Fruit fly (Drosophila melanogaster): ENCODE results near the gene Smyd3.

Gene Smyd3

dm6 chrX:2593753-2594096, 15.0 kb downstream of the Smyd3 start (continued):
- peak; percentile 18 for TF ChIP-seq CG9797 (GFP tag; optimal IDR thresholded peaks at IDR 0.05)
- TF ChIP-seq E2f2 (GFP tag; IDR thresholded peaks at IDR 0.05) = peak; percentile 67
- TF ChIP-seq cato (GFP tag; optimal IDR thresholded peaks at IDR 0.05; ENCODE audit: borderline replicate concordance) = peak; percentile 75
- TF ChIP-seq corto (GFP tag; optimal IDR thresholded peaks at IDR 0.05) = peak; percentile 90
- TF ChIP-seq nerfin-2 (GFP tag; IDR thresholded peaks at IDR 0.05; ENCODE audit: partially characterized antibody) = no peak
- TF ChIP-seq Meics (GFP tag; optimal IDR thresholded peaks at IDR 0.05) = peak; percentile 95
- TF ChIP-seq br (optimal IDR thresholded peaks at IDR 0.05) = no peak
- TF ChIP-seq pho (GFP tag; optimal IDR thresholded peaks at IDR 0.05) = peak; percentile 90
- peak; percentile 99 for TF ChIP-seq CG12769 (tag; optimal IDR thresholded peaks at IDR 0.05)
- TF ChIP-seq CG14860 (GFP tag; IDR thresholded peaks at IDR 0.05; ENCODE audit: partially characterized antibody) = no peak
- TF ChIP-seq fd96Cb (tag; optimal IDR thresholded peaks at IDR 0.05) = peak; percentile 85
- TF ChIP-seq sens-2 (GFP tag; IDR thresholded peaks at IDR 0.05) = peak; percentile 87
- TF ChIP-seq CG6254 (GFP tag; optimal IDR thresholded peaks at IDR 0.05) = peak; percentile 51
- peak; percentile 64 for TF ChIP-seq kah (GFP tag; optimal IDR thresholded peaks at IDR 0.05)
- TF ChIP-seq jing (GFP tag; optimal IDR thresholded peaks at IDR 0.05) = peak; percentile 83
- TF ChIP-seq tup (GFP tag; optimal IDR thresholded peaks at IDR 0.05) = peak; percentile 74
- TF ChIP-seq CG12942 (GFP tag; optimal IDR thresholded peaks at IDR 0.05) = peak; percentile 88
- TF ChIP-seq CG3281 (GFP tag; optimal IDR thresholded peaks at IDR 0.05) = peak; percentile 92
- peak; percentile 92 for TF ChIP-seq Drgx (GFP tag; IDR thresholded peaks at IDR 0.05)
- TF ChIP-seq Fer1 (GFP tag; optimal IDR thresholded peaks at IDR 0.05) = peak; percentile 95
- TF ChIP-seq Lhr (GFP tag; optimal IDR thresholded peaks at IDR 0.05) = no peak
- TF ChIP-seq rib (GFP tag; IDR thresholded peaks at IDR 0.05) = peak; percentile 97
- TF ChIP-seq dmrt99B (tag; optimal IDR thresholded peaks at IDR 0.05) = peak; percentile 92
- peak; percentile 66 for TF ChIP-seq gt (GFP tag; IDR thresholded peaks at IDR 0.05)
- TF ChIP-seq CoRest (tag; optimal IDR thresholded peaks at IDR 0.05) = peak; percentile 87
- TF ChIP-seq CG17829 (tag; optimal IDR thresholded peaks at IDR 0.05) = peak; percentile 82
- TF ChIP-seq CG4707 (GFP tag; optimal IDR thresholded peaks at IDR 0.05) = peak; percentile 64
- TF ChIP-seq slp2 (GFP tag; optimal IDR thresholded peaks at IDR 0.05) = peak; percentile 85
- peak; percentile 86 to 87 for TF ChIP-seq chif (GFP tag; optimal IDR thresholded peaks at IDR 0.05)
- peak; percentile 94 for TF ChIP-seq CG11695 (GFP tag; IDR thresholded peaks at IDR 0.05)
- peak; percentile 91 for TF ChIP-seq B-H1 (GFP tag; IDR thresholded peaks at IDR 0.05)
- peak; percentile 84 for TF ChIP-seq peb (GFP tag; IDR thresholded peaks at IDR 0.05)
- TF ChIP-seq HHEX (GFP tag; optimal IDR thresholded peaks at IDR 0.05) = peak; percentile 92
- TF ChIP-seq Ets97D (GFP tag; optimal IDR thresholded peaks at IDR 0.05) = peak; percentile 69
- TF ChIP-seq CG8388 (GFP tag; optimal IDR thresholded peaks at IDR 0.05) = no peak
- peak; percentile 89 for TF ChIP-seq nmo (GFP tag; optimal IDR thresholded peaks at IDR 0.05)
- peak; percentile 86 for TF ChIP-seq CG10959 (GFP tag; IDR thresholded peaks at IDR 0.05)
- TF ChIP-seq vnd (GFP tag; IDR thresholded peaks at IDR 0.05; ENCODE audit: partially characterized antibody) = peak; percentile 55; the same call in 2 of the 3 replicates
- TF ChIP-seq slou (GFP tag; optimal IDR thresholded peaks at IDR 0.05) = peak; percentile 79
- peak; percentile 62 for TF ChIP-seq CG8281 (tag; optimal IDR thresholded peaks at IDR 0.05)
- peak; percentile 90 for TF ChIP-seq pum (GFP tag; optimal IDR thresholded peaks at IDR 0.05)
- no peak for TF ChIP-seq CG8478 (optimal IDR thresholded peaks at IDR 0.05)
- TF ChIP-seq Oaz (GFP tag; IDR thresholded peaks at IDR 0.05) = peak; percentile 86
- peak; percentile 93 for TF ChIP-seq CG32772 (GFP tag; IDR thresholded peaks at IDR 0.05)
- peak; percentile 67; the same call in 1 of the 3 replicates for TF ChIP-seq C15 (GFP tag; IDR thresholded peaks at IDR 0.05)
- peak; percentile 64; the same call in 1 of the 2 replicates for TF ChIP-seq ham (GFP tag; IDR thresholded peaks at IDR 0.05)
- peak; percentile 49 for TF ChIP-seq NC2α (GFP tag; optimal IDR thresholded peaks at IDR 0.05)
- TF ChIP-seq Kr (GFP tag; optimal IDR thresholded peaks at IDR 0.05) = no peak
- TF ChIP-seq crc (GFP tag; optimal IDR thresholded peaks at IDR 0.05) = peak; percentile 80
- peak; percentile 73 for TF ChIP-seq NC2β (GFP tag; optimal IDR thresholded peaks at IDR 0.05)
- peak; percentile 38 for TF ChIP-seq pzg (GFP tag; optimal IDR thresholded peaks at IDR 0.05)
- TF ChIP-seq Nf-YC (tag; optimal IDR thresholded peaks at IDR 0.05) = peak; percentile 61
